Worm (Caenorhabditis elegans) whole organism, midembryonic: Measurements from ENCODE around the gene F19G12.1.

Experiments used
- T22C8.4 ChIP-seq: fragments of 200-800 bp; sonication (Bioruptor generic); IDR thresholded peaks from 2 replicates; pipeline ENCODE4 v1.3.6; 2022; ENCODE audit warnings: missing genetic modification characterization, missing compliant biosample characterization
- cog-1 ChIP-seq: sonication (generic microtip); optimal IDR thresholded peaks from 2 replicates; lab custom pipeline; 2016; ENCODE audit warnings: missing genetic modification characterization, missing compliant biosample characterization
- flt-1 ChIP-seq: fragments of 200-800 bp; sonication (Bioruptor generic); IDR thresholded peaks from 2 replicates; pipeline ENCODE4 v1.3.6; 2022; ENCODE audit warnings: missing genetic modification characterization, missing compliant biosample characterization
- med-1 ChIP-seq: sonication (generic microtip); optimal IDR thresholded peaks from 2 replicates; lab custom pipeline; 2017; ENCODE audit warnings: missing genetic modification characterization, mild to moderate bottlenecking, missing compliant biosample characterization, antibody characterized with exemption, missing genetic modification reagents; ENCODE audit not compliant: insufficient read depth
- ref-1 ChIP-seq: fragments of 200-800 bp; sonication (Bioruptor generic); conservative IDR thresholded peaks from 2 replicates; pipeline ENCODE4 v1.3.6; 2022; ENCODE audit warnings: missing genetic modification reagents, missing genetic modification characterization, missing compliant biosample characterization
- tab-1 ChIP-seq: fragments of 200-800 bp; sonication (Bioruptor generic); IDR thresholded peaks from 2 replicates; pipeline ENCODE4 v1.3.6; 2022; ENCODE audit warnings: missing genetic modification characterization, missing compliant biosample characterization
- ztf-23 ChIP-seq: fragments of 200-800 bp; sonication (Bioruptor generic); IDR thresholded peaks from 2 replicates; pipeline ENCODE4 v1.3.6; 2022; ENCODE audit warnings: missing genetic modification reagents, missing genetic modification characterization, missing compliant biosample characterization

DNA sequence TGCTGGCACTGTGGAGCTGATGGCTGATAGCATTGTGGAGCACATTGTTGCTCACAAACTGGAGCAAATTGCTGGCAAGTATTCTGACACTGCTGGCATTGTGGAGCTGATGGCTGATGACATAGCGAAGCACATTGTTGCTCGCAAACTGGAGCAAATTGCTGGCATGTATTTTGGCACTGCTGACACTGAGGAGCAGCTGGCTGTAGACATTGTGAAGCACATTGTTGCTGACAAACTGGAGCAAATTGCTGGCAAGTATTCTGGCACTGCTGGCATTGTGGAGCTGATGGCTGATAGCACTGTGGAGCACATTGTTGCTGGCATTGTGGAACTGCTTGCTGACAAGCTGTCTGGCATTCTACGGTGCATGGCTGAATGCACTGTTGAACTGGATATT lies 21.6 kb upstream of the F19G12.1 start:
- TF ChIP-seq ztf-23 (GFP tag; lab: Robert Waterston, UW), result no peak
- no peak for TF ChIP-seq flt-1 (GFP tag; lab: Robert Waterston, UW)
- no peak for TF ChIP-seq med-1 (GFP tag; lab: Kevin White, UChicago)
- no peak for TF ChIP-seq T22C8.4 (GFP tag; lab: Robert Waterston, UW)
- no peak for TF ChIP-seq ref-1 (GFP tag; lab: Robert Waterston, UW)
- TF ChIP-seq cog-1, result no peak
- TF ChIP-seq tab-1 (GFP tag; lab: Robert Waterston, UW), result no peak
